Worm (Caenorhabditis elegans): ENCODE measurements around the gene scav-3.
A peak's percentile ranks its signal among the peaks of the same experiment; 100 is the strongest.

Gene scav-3

DNA sequence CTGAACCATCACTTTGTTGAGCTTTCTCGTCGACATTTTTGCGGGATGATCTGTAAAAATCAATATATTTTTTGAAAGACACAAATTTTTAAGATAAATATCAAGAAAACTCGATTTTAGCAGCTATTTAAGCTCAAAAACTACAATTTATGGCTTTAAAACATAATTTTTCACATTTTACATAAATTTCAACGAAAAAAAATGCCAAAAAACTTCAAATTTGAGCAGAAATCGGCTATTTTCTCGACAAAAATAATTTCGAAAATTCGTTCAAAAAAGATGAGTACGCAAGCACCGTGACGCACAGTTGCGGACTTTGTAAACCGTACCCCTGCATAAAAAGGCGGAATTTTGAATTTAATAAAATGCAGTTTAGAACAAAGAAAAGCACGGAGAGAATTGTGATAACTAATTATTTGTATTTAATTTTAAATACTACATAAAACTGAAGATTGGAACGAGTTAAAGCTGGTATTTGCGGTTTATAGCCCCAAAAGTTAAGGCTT, 27.0 kb downstream of the scav-3 start, which contains the start of gene snr-6 (continued):
- TF ChIP-seq snpc-1.3 (tag; optimal IDR thresholded peaks at IDR 0.05; ENCODE audit: insufficient read depth) (peak; percentile 6), him-1 (tag; optimal IDR thresholded peaks at IDR 0.05) (peak; percentile 62), ceh-27 (GFP tag; optimal IDR thresholded peaks at IDR 0.05) (peak; percentile 17), lir-1 (GFP tag; conservative IDR thresholded peaks at IDR 0.05) (no peak), mcd-1 (GFP tag; IDR thresholded peaks at IDR 0.05) (peak; percentile 44; the same call in 1 of the 2 replicates), T26A5.8 (tag; optimal IDR thresholded peaks at IDR 0.05) (no peak)

DNA sequence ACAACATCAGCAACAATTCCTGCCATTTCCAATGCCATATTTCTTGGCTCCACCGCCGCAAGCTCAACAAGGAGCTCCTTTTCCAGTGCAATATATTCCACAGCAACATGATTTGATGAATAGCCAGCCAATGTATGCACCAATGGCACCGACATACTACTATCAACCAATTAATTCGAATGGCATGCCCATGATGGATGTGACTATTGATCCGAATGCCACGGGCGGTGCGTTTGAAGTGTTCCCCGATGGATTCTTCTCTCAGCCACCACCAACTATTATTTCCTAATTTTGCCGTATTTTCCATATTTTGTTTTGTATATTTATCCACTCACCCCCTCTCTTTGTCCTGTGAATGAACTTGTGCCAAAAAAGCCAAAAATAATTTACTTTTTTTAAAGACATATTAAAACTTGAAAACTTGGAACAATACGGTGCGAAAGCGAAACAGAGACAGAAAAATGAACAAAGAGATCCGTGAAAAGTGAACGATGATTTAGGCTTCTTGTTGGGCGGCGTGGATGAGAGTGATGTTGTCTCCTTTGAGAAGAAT, 27.8 kb downstream of the scav-3 start:
- TF ChIP-seq F22D6.2 (tag; optimal IDR thresholded peaks at IDR 0.05) (no peak), akir-1 (GFP tag; optimal IDR thresholded peaks at IDR 0.05) (no peak), egl-44 (GFP tag; IDR thresholded peaks at IDR 0.05) (no peak), ceh-100 (GFP tag; IDR thresholded peaks at IDR 0.05) (no peak), lsy-27 (tag; optimal IDR thresholded peaks at IDR 0.05; ENCODE audit: borderline replicate concordance, insufficient read depth) (no peak), let-526 (GFP tag; IDR thresholded peaks at IDR 0.05) (no peak), egrh-3 (GFP tag; IDR thresholded peaks at IDR 0.05) (no peak), nhr-90 (tag; optimal IDR thresholded peaks at IDR 0.05) (no peak), nhr-179 (tag; optimal IDR thresholded peaks at IDR 0.05) (no peak), nfya-1 (tag; optimal IDR thresholded peaks at IDR 0.05; ENCODE audit: borderline replicate concordance, insufficient read depth) (no peak), nhr-120 (GFP tag; IDR thresholded peaks at IDR 0.05) (no peak), xnd-1 (tag; optimal IDR thresholded peaks at IDR 0.05) (peak; percentile 13), ama-1 (optimal IDR thresholded peaks at IDR 0.05) (no peak), ama-1 (GFP tag; optimal IDR thresholded peaks at IDR 0.05) (peak in 1 of 2 experiments; percentile 9), B0019.2 (GFP tag; conservative IDR thresholded peaks at IDR 0.05) (no peak), snpc-4 (GFP tag; optimal IDR thresholded peaks at IDR 0.05) (no peak), snpc-4 (tag; optimal IDR thresholded peaks at IDR 0.05) (no peak), Y53F4B.3 (GFP tag; IDR thresholded peaks at IDR 0.05) (no peak), lsl-1 (GFP tag; optimal IDR thresholded peaks at IDR 0.05) (no peak), snpc-1.1 (tag; optimal IDR thresholded peaks at IDR 0.05; ENCODE audit: insufficient read depth) (no peak), sdz-38 (tag; optimal IDR thresholded peaks at IDR 0.05) (no peak), hsf-1 (GFP tag; IDR thresholded peaks at IDR 0.05) (0 out of 2 replicates have a peak, but pooled peaks have one; percentile 24), egl-18 (GFP tag; IDR thresholded peaks at IDR 0.05) (no peak), C06A6.2 (GFP tag; conservative IDR thresholded peaks at IDR 0.05) (no peak), aptf-3 (GFP tag; IDR thresholded peaks at IDR 0.05) (no peak), unc-62 (GFP tag; optimal IDR thresholded peaks at IDR 0.05) (no peak), C17E4.6 (GFP tag; IDR thresholded peaks at IDR 0.05) (no peak), lin-40 (tag; optimal IDR thresholded peaks at IDR 0.05) (no peak), F57A8.1 (GFP tag; optimal IDR thresholded peaks at IDR 0.05) (no peak), ztf-25 (GFP tag; IDR thresholded peaks at IDR 0.05) (peak; percentile 28; the same call in 1 of the 2 replicates), F52B5.7 (tag; optimal IDR thresholded peaks at IDR 0.05) (no peak), F37B4.10 (GFP tag; IDR thresholded peaks at IDR 0.05) (no peak), mcd-1 (GFP tag; IDR thresholded peaks at IDR 0.05) (peak; percentile 35; the same call in 1 of the 2 replicates), mel-28 (tag; optimal IDR thresholded peaks at IDR 0.05; ENCODE audit: borderline replicate concordance) (no peak), ceh-58 (GFP tag; IDR thresholded peaks at IDR 0.05) (0 out of 2 replicates have a peak, but pooled peaks have one; percentile 54), D2030.7 (GFP tag; IDR thresholded peaks at IDR 0.05) (peak; percentile 39), aptf-2 (GFP tag; conservative IDR thresholded peaks at IDR 0.05) (no peak), zim-3 (tag; optimal IDR thresholded peaks at IDR 0.05) (peak; percentile 28), lin-54 (GFP tag; optimal IDR thresholded peaks at IDR 0.05) (peak; percentile 42), rec-8 (tag; optimal IDR thresholded peaks at IDR 0.05) (no peak), unc-130 (GFP tag; optimal IDR thresholded peaks at IDR 0.05) (peak; percentile 4)
